Fruit fly (Drosophila melanogaster) whole organism, embryonic: ENCODE data around the gene Sfxn2.
A peak's percentile ranks its signal among the peaks of the same experiment; 100 is the strongest.

Experiments
- Aef1 ChIP-seq: fragments of 200-800 bp; sonication (Bioruptor generic); IDR thresholded peaks from 3 replicates; pipeline ENCODE4 v1.3.6; 2022; ENCODE audit warnings: missing biosample characterization, missing genetic modification characterization
- Atf3 ChIP-seq: fragments of 200-800 bp; sonication (Bioruptor generic); optimal IDR thresholded peaks from 3 replicates; lab custom pipeline; 2016; ENCODE audit warnings: missing biosample characterization, missing genetic modification characterization
- Blimp-1 ChIP-seq: fragments of 200-800 bp; sonication (Bioruptor generic); optimal IDR thresholded peaks from 3 replicates; lab custom pipeline; 2018; ENCODE audit warnings: missing biosample characterization, missing genetic modification characterization, mild to moderate bottlenecking, moderate library complexity, missing genetic modification reagents
- C15 ChIP-seq: fragments of 200-800 bp; sonication (Bioruptor generic); IDR thresholded peaks from 3 replicates; pipeline ENCODE4 v1.3.6; 2022; ENCODE audit warnings: missing biosample characterization, missing genetic modification characterization
- CG10267 ChIP-seq: fragments of 200-800 bp; sonication (Bioruptor generic); optimal IDR thresholded peaks from 2 replicates; lab custom pipeline; 2018; ENCODE audit warnings: missing biosample characterization, mild to moderate bottlenecking, missing genetic modification characterization, moderate library complexity
- CG10462 ChIP-seq: fragments of 200-800 bp; sonication (Bioruptor generic); optimal IDR thresholded peaks from 2 replicates; lab custom pipeline; 2016; ENCODE audit warnings: missing biosample characterization, missing genetic modification characterization
- CG1529 ChIP-seq: fragments of 200-800 bp; sonication (Bioruptor generic); optimal IDR thresholded peaks from 3 replicates; lab custom pipeline; 2018; ENCODE audit warnings: missing biosample characterization, missing genetic modification characterization
- CG16813 ChIP-seq: fragments of 200-800 bp; sonication (Bioruptor generic); IDR thresholded peaks from 3 replicates; pipeline ENCODE4 v1.3.6; 2022; ENCODE audit warnings: missing biosample characterization, missing genetic modification characterization; ENCODE audit not compliant: partially characterized antibody
- CG16815 ChIP-seq: fragments of 200-800 bp; sonication (Bioruptor generic); optimal IDR thresholded peaks from 3 replicates; lab custom pipeline; 2017; ENCODE audit warnings: missing biosample characterization, mild to moderate bottlenecking, missing genetic modification characterization
- CG1792 ChIP-seq: fragments of 200-800 bp; sonication (Bioruptor generic); optimal IDR thresholded peaks from 2 replicates; lab custom pipeline; 2016; ENCODE audit warnings: missing biosample characterization, missing genetic modification characterization
- CG2199 ChIP-seq: fragments of 200-800 bp; sonication (Bioruptor generic); IDR thresholded peaks from 3 replicates; pipeline ENCODE4 v1.3.6; 2022; ENCODE audit warnings: missing biosample characterization, missing genetic modification characterization
- CG31388 ChIP-seq: fragments of 200-800 bp; sonication (Bioruptor generic); optimal IDR thresholded peaks from 2 replicates; lab custom pipeline; 2016; ENCODE audit warnings: missing biosample characterization, missing genetic modification characterization
- CG34422 ChIP-seq: fragments of 200-800 bp; sonication (Bioruptor generic); IDR thresholded peaks from 3 replicates; pipeline ENCODE4 v1.3.6; 2022; ENCODE audit warnings: missing biosample characterization, missing genetic modification characterization
- CG4360 ChIP-seq: fragments of 200-800 bp; sonication (Bioruptor generic); IDR thresholded peaks from 2 replicates; pipeline ENCODE4 v1.3.6; 2022; ENCODE audit warnings: missing biosample characterization, missing genetic modification characterization
- CG4404 ChIP-seq: fragments of 200-800 bp; sonication (Bioruptor generic); IDR thresholded peaks from 2 replicates; pipeline ENCODE4 v1.3.6; 2022; ENCODE audit warnings: missing biosample characterization, missing genetic modification characterization
- CG6272 ChIP-seq: fragments of 200-800 bp; sonication (Bioruptor generic); IDR thresholded peaks from 2 replicates; pipeline ENCODE4 v1.3.6; 2022; ENCODE audit warnings: missing biosample characterization, missing genetic modification characterization
- CG6791 ChIP-seq: fragments of 200-800 bp; sonication (Bioruptor generic); IDR thresholded peaks from 3 replicates; pipeline ENCODE4 v1.3.6; 2022; ENCODE audit warnings: missing biosample characterization, missing genetic modification characterization; ENCODE audit not compliant: partially characterized antibody
- Camta ChIP-seq: fragments of 200-800 bp; sonication (Bioruptor generic); optimal IDR thresholded peaks from 2 replicates; lab custom pipeline; 2016; ENCODE audit warnings: missing biosample characterization, missing genetic modification characterization
- CrebB ChIP-seq: fragments of 200-800 bp; sonication (Bioruptor generic); optimal IDR thresholded peaks from 3 replicates; lab custom pipeline; 2018; ENCODE audit warnings: missing biosample characterization, mild to moderate bottlenecking, missing genetic modification characterization
- D ChIP-seq, 2 experiments: fragments of 200-800 bp in 1 of 2; fragments of >200 bp in 1 of 2; sonication (Bioruptor generic) in 1 of 2; optimal IDR thresholded peaks; 2 replicates in 1 of 2; 3 replicates in 1 of 2; lab custom pipeline; 2017; ENCODE audit warnings: mild to moderate bottlenecking in 1 of 2, missing biosample characterization in 1 of 2, missing genetic modification characterization in 1 of 2, missing genetic modification reagents in 1 of 2
- Dfd ChIP-seq, 2 experiments: fragments of >200 bp; optimal IDR thresholded peaks; 2 replicates each; lab custom pipeline; 2017; ENCODE audit warnings: missing biosample characterization in 2 of 2, missing genetic modification characterization in 2 of 2
- ERR ChIP-seq: fragments of 200-800 bp; sonication (Bioruptor generic); optimal IDR thresholded peaks from 2 replicates; lab custom pipeline; 2016; ENCODE audit warnings: missing biosample characterization, missing genetic modification characterization
- HHEX ChIP-seq: fragments of 200-800 bp; sonication (Bioruptor generic); optimal IDR thresholded peaks from 3 replicates; lab custom pipeline; 2017; ENCODE audit warnings: missing biosample characterization, mild to moderate bottlenecking, missing genetic modification characterization, missing genetic modification reagents
- HLHmδ ChIP-seq: fragments of 200-800 bp; sonication (Bioruptor generic); optimal IDR thresholded peaks from 2 replicates; lab custom pipeline; 2018; ENCODE audit warnings: missing biosample characterization, mild to moderate bottlenecking, missing genetic modification characterization, moderate library complexity
- Lim3 ChIP-seq: fragments of 200-800 bp; sonication (Bioruptor generic); IDR thresholded peaks from 2 replicates; pipeline ENCODE4 v1.3.6; 2022; ENCODE audit warnings: missing biosample characterization, missing genetic modification characterization
- ac ChIP-seq: fragments of 200-800 bp; sonication (Bioruptor generic); optimal IDR thresholded peaks from 3 replicates; lab custom pipeline; 2017; ENCODE audit warnings: missing biosample characterization, mild to moderate bottlenecking, missing genetic modification characterization
- az2 ChIP-seq: fragments of 200-800 bp; sonication (Bioruptor generic); optimal IDR thresholded peaks from 3 replicates; lab custom pipeline; 2016; ENCODE audit warnings: missing biosample characterization, missing genetic modification characterization
- chm ChIP-seq: fragments of 200-800 bp; sonication (Bioruptor generic); IDR thresholded peaks from 2 replicates; pipeline ENCODE4 v1.3.6; 2022; ENCODE audit warnings: missing biosample characterization, missing genetic modification characterization
- croc ChIP-seq: fragments of 200-800 bp; sonication (Bioruptor generic); conservative IDR thresholded peaks from 3 replicates; pipeline ENCODE4 v1.3.6; 2022; ENCODE audit warnings: missing biosample characterization, missing genetic modification characterization
- dysf ChIP-seq: fragments of 200-800 bp; sonication (Bioruptor generic); IDR thresholded peaks from 3 replicates; pipeline ENCODE4 v1.3.6; 2022; ENCODE audit warnings: missing biosample characterization, missing genetic modification characterization
- esg ChIP-seq: fragments of 200-800 bp; sonication (Bioruptor generic); conservative IDR thresholded peaks from 2 replicates; pipeline ENCODE4 v1.3.6; 2022; ENCODE audit warnings: missing biosample characterization, missing genetic modification characterization
- hbn ChIP-seq: fragments of 200-800 bp; sonication (Bioruptor generic); IDR thresholded peaks from 2 replicates; pipeline ENCODE4 v1.3.6; 2022; ENCODE audit warnings: missing biosample characterization, missing genetic modification characterization; ENCODE audit not compliant: partially characterized antibody
- ind ChIP-seq: fragments of 200-800 bp; sonication (Bioruptor generic); optimal IDR thresholded peaks from 3 replicates; lab custom pipeline; 2016; ENCODE audit warnings: missing biosample characterization, missing genetic modification characterization
- kay ChIP-seq: fragments of 200-800 bp; sonication (Bioruptor generic); optimal IDR thresholded peaks from 2 replicates; lab custom pipeline; 2016; ENCODE audit warnings: missing biosample characterization, missing genetic modification characterization
- lmd ChIP-seq: fragments of 200-800 bp; sonication (Bioruptor generic); IDR thresholded peaks from 2 replicates; pipeline ENCODE4 v1.3.6; 2022; ENCODE audit warnings: missing biosample characterization, missing genetic modification characterization
- nerfin-2 ChIP-seq: fragments of 200-800 bp; sonication (Bioruptor generic); IDR thresholded peaks from 2 replicates; pipeline ENCODE4 v1.3.6; 2022; ENCODE audit warnings: missing biosample characterization, missing genetic modification characterization; ENCODE audit not compliant: partially characterized antibody
- odd ChIP-seq: fragments of 200-800 bp; sonication (Bioruptor generic); optimal IDR thresholded peaks from 2 replicates; lab custom pipeline; 2017; ENCODE audit warnings: missing biosample characterization, mild to moderate bottlenecking, missing genetic modification characterization
- otp ChIP-seq: fragments of 200-800 bp; sonication (Bioruptor generic); IDR thresholded peaks from 3 replicates; pipeline ENCODE4, ENCODE4 v1.3.6; 2022; ENCODE audit warnings: missing biosample characterization, missing genetic modification characterization
- p53 ChIP-seq: fragments of 200-800 bp; sonication (Bioruptor generic); optimal IDR thresholded peaks from 2 replicates; lab custom pipeline; 2016; ENCODE audit warnings: missing biosample characterization, missing genetic modification characterization
- pum ChIP-seq: fragments of 200-800 bp; sonication (Bioruptor generic); optimal IDR thresholded peaks from 2 replicates; lab custom pipeline; 2016; ENCODE audit warnings: missing biosample characterization, missing genetic modification characterization
- ranshi ChIP-seq: fragments of 200-800 bp; sonication (Bioruptor generic); IDR thresholded peaks from 2 replicates; pipeline ENCODE4 v1.3.6; 2022; ENCODE audit warnings: missing biosample characterization, missing genetic modification characterization
- ro ChIP-seq: fragments of 200-800 bp; sonication (Bioruptor generic); IDR thresholded peaks from 2 replicates; pipeline ENCODE4 v1.3.6; 2022; ENCODE audit warnings: missing biosample characterization, missing genetic modification characterization
- slou ChIP-seq: fragments of 200-800 bp; sonication (Bioruptor generic); optimal IDR thresholded peaks from 3 replicates; lab custom pipeline; 2016; ENCODE audit warnings: missing biosample characterization, missing genetic modification characterization
- slp2 ChIP-seq: fragments of 200-800 bp; sonication (Bioruptor generic); optimal IDR thresholded peaks from 2 replicates; lab custom pipeline; 2016; ENCODE audit warnings: missing biosample characterization, missing genetic modification characterization
- tin ChIP-seq: fragments of 200-800 bp; sonication (Bioruptor generic); optimal IDR thresholded peaks from 3 replicates; lab custom pipeline; 2016; ENCODE audit warnings: missing biosample characterization, missing genetic modification characterization
- tna ChIP-seq: fragments of 200-800 bp; sonication (Bioruptor generic); IDR thresholded peaks from 2 replicates; pipeline ENCODE4 v1.3.6; 2022; ENCODE audit warnings: missing biosample characterization, missing genetic modification characterization; ENCODE audit not compliant: partially characterized antibody
- toy ChIP-seq: fragments of 200-800 bp; sonication (Bioruptor generic); IDR thresholded peaks from 2 replicates; pipeline ENCODE4 v1.3.6; 2022; ENCODE audit warnings: missing biosample characterization, missing genetic modification characterization
- trem ChIP-seq: fragments of 200-800 bp; optimal IDR thresholded peaks from 3 replicates; lab custom pipeline; 2019; ENCODE audit warnings: missing biosample characterization, mild to moderate bottlenecking, missing genetic modification characterization, moderate library complexity
- zen ChIP-seq: fragments of 200-800 bp; sonication (Bioruptor generic); optimal IDR thresholded peaks from 3 replicates; lab custom pipeline; 2018; ENCODE audit warnings: missing biosample characterization, mild to moderate bottlenecking, missing genetic modification characterization, moderate library complexity
- zfh1 ChIP-seq: fragments of 200-800 bp; sonication (Bioruptor generic); IDR thresholded peaks from 3 replicates; pipeline ENCODE4 v1.3.6; 2022; ENCODE audit warnings: missing biosample characterization, missing genetic modification characterization

The Sfxn2 gene

dm6 chr3L:19071173-19071844 is 8.3 kb downstream of the Sfxn2 start (continued):
- TF ChIP-seq ind (GFP tag; lab: Kevin White, UChicago): no peak
- TF ChIP-seq tin: no peak
- no peak for TF ChIP-seq lmd (GFP tag; lab: Robert Waterston, UW)
- TF ChIP-seq Camta (GFP tag; lab: Kevin White, UChicago): no peak
- no peak for TF ChIP-seq dysf (GFP tag; lab: Robert Waterston, UW)
- no peak for TF ChIP-seq CG10462 (GFP tag; lab: Kevin White, UChicago)
- no peak for TF ChIP-seq CrebB (tag; lab: Kevin White, UChicago)
- TF ChIP-seq Lim3: no peak
- TF ChIP-seq HLHmδ (GFP tag; lab: Kevin White, UChicago): no peak
- no peak for TF ChIP-seq croc (GFP tag; lab: Robert Waterston, UW)
- TF ChIP-seq slou (GFP tag; lab: Kevin White, UChicago): no peak
- TF ChIP-seq kay (GFP tag; lab: Kevin White, UChicago): no peak
- TF ChIP-seq ranshi: no peak
- no peak for TF ChIP-seq toy (GFP tag; lab: Robert Waterston, UW)
- no peak for TF ChIP-seq CG6791 (GFP tag; lab: Robert Waterston, UW)
- TF ChIP-seq tna (GFP tag; lab: Robert Waterston, UW): no peak
- no peak for TF ChIP-seq Aef1 (GFP tag; lab: Robert Waterston, UW)
- no peak for TF ChIP-seq D (optimal IDR thresholded peaks at IDR 0.05; lab: Kevin White, UChicago)
- TF ChIP-seq D (GFP tag; optimal IDR thresholded peaks at IDR 0.05; lab: Kevin White, UChicago): peak; percentile 6
- TF ChIP-seq Dfd (GFP tag; optimal IDR thresholded peaks at IDR 0.05; lab: Kevin White, UChicago): no peak
- TF ChIP-seq az2: no peak
- no peak for TF ChIP-seq Atf3 (GFP tag; lab: Kevin White, UChicago)
- TF ChIP-seq odd: no peak
- no peak for TF ChIP-seq ro (GFP tag; lab: Robert Waterston, UW)
- TF ChIP-seq zfh1: no peak
- TF ChIP-seq CG16815 (GFP tag; lab: Kevin White, UChicago): no peak
- 0 out of 3 replicates have a peak, but pooled peaks have one; percentile 18 for TF ChIP-seq CG2199 (GFP tag; lab: Robert Waterston, UW)
- TF ChIP-seq Blimp-1 (GFP tag; lab: Kevin White, UChicago): peak; percentile 33
- TF ChIP-seq CG1792 (GFP tag; lab: Kevin White, UChicago): no peak
- no peak for TF ChIP-seq HHEX (GFP tag; lab: Kevin White, UChicago)
- TF ChIP-seq esg (GFP tag; lab: Robert Waterston, UW): no peak
- no peak for TF ChIP-seq CG10267 (tag; lab: Kevin White, UChicago)
- TF ChIP-seq hbn (GFP tag; lab: Robert Waterston, UW): no peak
- 0 out of 2 replicates have a peak, but pooled peaks have one; percentile 10 for TF ChIP-seq chm
- TF ChIP-seq pum: no peak
- TF ChIP-seq CG4360 (GFP tag; lab: Robert Waterston, UW): no peak
- TF ChIP-seq CG16813 (GFP tag; lab: Robert Waterston, UW): no peak
- no peak for TF ChIP-seq zen (tag; lab: Kevin White, UChicago)
- TF ChIP-seq trem (tag; lab: Kevin White, UChicago): no peak
- no peak for TF ChIP-seq C15
- TF ChIP-seq CG31388 (GFP tag; lab: Kevin White, UChicago): no peak
- no peak for TF ChIP-seq ac (GFP tag; lab: Kevin White, UChicago)
- TF ChIP-seq CG6272 (GFP tag; lab: Robert Waterston, UW): no peak
- TF ChIP-seq otp (GFP tag; lab: Robert Waterston, UW): no peak
- no peak for TF ChIP-seq ERR (GFP tag; lab: Kevin White, UChicago)
- TF ChIP-seq slp2 (GFP tag; lab: Kevin White, UChicago): no peak
- TF ChIP-seq CG1529 (GFP tag; lab: Kevin White, UChicago): no peak
- no peak for TF ChIP-seq CG4404 (GFP tag; lab: Robert Waterston, UW)
- TF ChIP-seq p53: no peak
- TF ChIP-seq nerfin-2 (GFP tag; lab: Robert Waterston, UW): no peak
- no peak for TF ChIP-seq CG34422 (GFP tag; lab: Robert Waterston, UW)
